Worm (Caenorhabditis elegans) whole organism, midembryonic: ENCODE data around the gene tag-243.

Experiments used
- T22C8.4 ChIP-seq: fragments of 200-800 bp; sonication (Bioruptor generic); IDR thresholded peaks from 2 replicates; pipeline ENCODE4 v1.3.6; 2022; ENCODE audit warnings: missing genetic modification characterization, missing compliant biosample characterization
- cog-1 ChIP-seq: sonication (generic microtip); optimal IDR thresholded peaks from 2 replicates; lab custom pipeline; 2016; ENCODE audit warnings: missing genetic modification characterization, missing compliant biosample characterization
- flt-1 ChIP-seq: fragments of 200-800 bp; sonication (Bioruptor generic); IDR thresholded peaks from 2 replicates; pipeline ENCODE4 v1.3.6; 2022; ENCODE audit warnings: missing genetic modification characterization, missing compliant biosample characterization
- klf-2 ChIP-seq: fragments of 200-800 bp; sonication (Bioruptor generic); conservative IDR thresholded peaks from 2 replicates; pipeline ENCODE4 v1.3.6; 2022; ENCODE audit warnings: missing genetic modification reagents, missing genetic modification characterization, missing compliant biosample characterization
- med-1 ChIP-seq: sonication (generic microtip); optimal IDR thresholded peaks from 2 replicates; lab custom pipeline; 2017; ENCODE audit warnings: missing genetic modification characterization, mild to moderate bottlenecking, missing compliant biosample characterization, antibody characterized with exemption, missing genetic modification reagents; ENCODE audit not compliant: insufficient read depth
- ref-1 ChIP-seq: fragments of 200-800 bp; sonication (Bioruptor generic); conservative IDR thresholded peaks from 2 replicates; pipeline ENCODE4 v1.3.6; 2022; ENCODE audit warnings: missing genetic modification reagents, missing genetic modification characterization, missing compliant biosample characterization
- tab-1 ChIP-seq: fragments of 200-800 bp; sonication (Bioruptor generic); IDR thresholded peaks from 2 replicates; pipeline ENCODE4 v1.3.6; 2022; ENCODE audit warnings: missing genetic modification characterization, missing compliant biosample characterization
- ztf-23 ChIP-seq: fragments of 200-800 bp; sonication (Bioruptor generic); IDR thresholded peaks from 2 replicates; pipeline ENCODE4 v1.3.6; 2022; ENCODE audit warnings: missing genetic modification reagents, missing genetic modification characterization, missing compliant biosample characterization
- ztf-29 ChIP-seq: fragments of 200-800 bp; sonication (Bioruptor generic); IDR thresholded peaks from 2 replicates; pipeline ENCODE4 v1.3.6; 2022; ENCODE audit warnings: missing genetic modification reagents, missing genetic modification characterization, missing compliant biosample characterization

Gene tag-243

ce11 chrIII:4687134-4687533, 1.1 kb downstream of the tag-243 start:
- no peak for TF ChIP-seq T22C8.4 (GFP tag; lab: Robert Waterston, UW)
- TF ChIP-seq flt-1 (GFP tag; lab: Robert Waterston, UW) = no peak
- TF ChIP-seq cog-1 (tag; lab: Kevin White, UChicago) = no peak
- TF ChIP-seq klf-2 (GFP tag; lab: Robert Waterston, UW) = no peak
- TF ChIP-seq ztf-23 (GFP tag; lab: Robert Waterston, UW) = no peak
- TF ChIP-seq med-1 (GFP tag; lab: Kevin White, UChicago) = no peak
- no peak for TF ChIP-seq tab-1 (GFP tag; lab: Robert Waterston, UW)
- TF ChIP-seq ztf-29 (GFP tag; lab: Robert Waterston, UW) = no peak
- no peak for TF ChIP-seq ref-1 (GFP tag; lab: Robert Waterston, UW)

- TF ChIP-seq cog-1 (tag; lab: Kevin White, UChicago) = no peak
- TF ChIP-seq ref-1 (GFP tag; lab: Robert Waterston, UW) = no peak
- no peak for TF ChIP-seq med-1 (GFP tag; lab: Kevin White, UChicago)
- no peak for TF ChIP-seq klf-2 (GFP tag; lab: Robert Waterston, UW)
- TF ChIP-seq tab-1 (GFP tag; lab: Robert Waterston, UW) = no peak
- TF ChIP-seq T22C8.4 (GFP tag; lab: Robert Waterston, UW) = no peak
- TF ChIP-seq ztf-29 (GFP tag; lab: Robert Waterston, UW) = no peak
- TF ChIP-seq ztf-23 (GFP tag; lab: Robert Waterston, UW) = no peak
- no peak for TF ChIP-seq flt-1 (GFP tag; lab: Robert Waterston, UW)
These were observed 8.2 kb downstream of the tag-243 start, which contains the start of gene srg-11 for ce11 chrIII:4679963-4680484. TSS of gene srg-11 (plus strand) at chrIII:4680013.

- no peak for TF ChIP-seq T22C8.4 (GFP tag; lab: Robert Waterston, UW)
- no peak for TF ChIP-seq tab-1 (GFP tag; lab: Robert Waterston, UW)
- no peak for TF ChIP-seq flt-1 (GFP tag; lab: Robert Waterston, UW)
- TF ChIP-seq ztf-23 (GFP tag; lab: Robert Waterston, UW) = no peak
- TF ChIP-seq med-1 (GFP tag; lab: Kevin White, UChicago) = no peak
- TF ChIP-seq klf-2 (GFP tag; lab: Robert Waterston, UW) = no peak
- TF ChIP-seq cog-1 (tag; lab: Kevin White, UChicago) = no peak
- TF ChIP-seq ref-1 (GFP tag; lab: Robert Waterston, UW) = no peak
- TF ChIP-seq ztf-29 (GFP tag; lab: Robert Waterston, UW) = no peak
These were observed 10.8 kb downstream of the tag-243 start, which contains the start of gene srg-10 for ce11 chrIII:4677466-4677865. TSS of gene srg-10 (plus strand) at chrIII:4677766.

- TF ChIP-seq ztf-23 (GFP tag; lab: Robert Waterston, UW) (no peak), klf-2 (GFP tag; lab: Robert Waterston, UW) (no peak), T22C8.4 (GFP tag; lab: Robert Waterston, UW) (no peak), ref-1 (GFP tag; lab: Robert Waterston, UW) (no peak), cog-1 (tag; lab: Kevin White, UChicago) (no peak), flt-1 (GFP tag; lab: Robert Waterston, UW) (no peak), med-1 (GFP tag; lab: Kevin White, UChicago) (no peak), ztf-29 (GFP tag; lab: Robert Waterston, UW) (no peak), tab-1 (GFP tag; lab: Robert Waterston, UW) (no peak)
These were observed 16.3 kb downstream of the tag-243 start, which contains the start of gene srg-13 for ce11 chrIII:4671949-4672348. TSS of gene srg-13 (plus strand) at chrIII:4672249.

- TF ChIP-seq cog-1 (tag; lab: Kevin White, UChicago) = no peak
- no peak for TF ChIP-seq flt-1 (GFP tag; lab: Robert Waterston, UW)
These were observed 16.8 kb downstream of the tag-243 start, which contains the start of gene T23F11.11 for ce11 chrIII:4671491-4671890. TSS of gene T23F11.11 (minus strand) at chrIII:4671591.

ce11 chrIII:4668073-4668472, 20.2 kb downstream of the tag-243 start:
- TF ChIP-seq med-1 (GFP tag; lab: Kevin White, UChicago) = no peak

- TF ChIP-seq med-1 (GFP tag; lab: Kevin White, UChicago) = no peak
- TF ChIP-seq klf-2 (GFP tag; lab: Robert Waterston, UW) = 0 out of 2 replicates have a peak, but pooled peaks have one; percentile 37
- peak; percentile 62; the same call in 1 of the 2 replicates for TF ChIP-seq flt-1 (GFP tag; lab: Robert Waterston, UW)
- TF ChIP-seq ztf-29 (GFP tag; lab: Robert Waterston, UW) = no peak
These were observed 21.4 kb downstream of the tag-243 start for ce11 chrIII:4666753-4667400.

- TF ChIP-seq flt-1 (GFP tag; lab: Robert Waterston, UW) = no peak
- TF ChIP-seq tab-1 (GFP tag; lab: Robert Waterston, UW) = no peak
- no peak for TF ChIP-seq med-1 (GFP tag; lab: Kevin White, UChicago)
- no peak for TF ChIP-seq ztf-23 (GFP tag; lab: Robert Waterston, UW)
- TF ChIP-seq ref-1 (GFP tag; lab: Robert Waterston, UW) = no peak
These were observed 23.0 kb downstream of the tag-243 start, which contains the start of gene T23F11.4 for ce11 chrIII:4665272-4665671. TSS of gene T23F11.4 (minus strand) at chrIII:4665372.

- TF ChIP-seq tab-1 (GFP tag; lab: Robert Waterston, UW) (no peak), ztf-29 (GFP tag; lab: Robert Waterston, UW) (no peak), T22C8.4 (GFP tag; lab: Robert Waterston, UW) (no peak), klf-2 (GFP tag; lab: Robert Waterston, UW) (no peak)
These were observed 28.8 kb downstream of the tag-243 start for ce11 chrIII:4659426-4659825.
